Fruit fly (Drosophila melanogaster): ENCODE measurements around the gene UQCR-11.

The UQCR-11 gene

DNA sequence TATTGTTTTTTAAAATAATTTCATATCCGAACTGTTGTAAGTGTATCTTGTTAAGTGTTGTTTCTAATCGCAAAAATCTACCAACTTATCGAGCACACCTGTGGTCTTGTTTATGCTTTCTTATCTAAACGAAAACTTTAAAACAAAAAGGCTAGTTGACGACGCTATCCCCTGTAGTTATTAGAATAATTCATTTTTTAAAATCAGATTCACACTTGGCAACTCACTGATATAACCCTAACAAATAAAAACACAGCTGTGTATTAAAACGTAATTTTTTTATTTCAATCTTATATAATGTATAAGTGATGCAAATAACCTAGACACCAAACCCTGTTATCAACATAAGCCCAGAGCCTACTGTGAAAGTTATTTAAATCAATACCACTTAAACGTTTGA, 12.7 kb upstream of the UQCR-11 start:
- no peak for TF ChIP-seq sv (GFP tag; optimal IDR thresholded peaks at IDR 0.05)
- TF ChIP-seq N (GFP tag; optimal IDR thresholded peaks at IDR 0.05) = peak; percentile 22

DNA sequence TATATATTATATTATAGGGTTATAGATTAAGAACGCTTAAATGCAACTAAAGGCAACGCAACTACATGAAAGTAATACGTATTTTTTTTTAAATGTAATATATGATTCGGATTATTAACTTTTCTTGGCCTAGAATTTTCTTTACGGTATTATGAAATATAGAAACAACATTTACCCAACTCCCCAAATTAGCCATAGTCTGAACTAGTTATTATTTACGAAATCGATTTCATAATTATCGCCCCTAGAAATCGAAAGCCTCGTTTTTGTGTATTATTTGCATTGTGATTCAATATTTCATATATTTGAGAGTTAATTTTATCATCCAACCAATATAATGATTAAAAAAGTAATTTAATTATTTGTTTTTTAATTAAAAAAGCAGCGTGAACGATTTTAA, 11.8 kb upstream of the UQCR-11 start:
- TF ChIP-seq Hr78 (GFP tag; optimal IDR thresholded peaks at IDR 0.05) (peak; percentile 25), rgr (GFP tag; optimal IDR thresholded peaks at IDR 0.05) (no peak), N (GFP tag; optimal IDR thresholded peaks at IDR 0.05) (peak; percentile 76), psq (GFP tag; optimal IDR thresholded peaks at IDR 0.05) (no peak), tai (GFP tag; optimal IDR thresholded peaks at IDR 0.05) (no peak), Vsx2 (GFP tag; optimal IDR thresholded peaks at IDR 0.05; ENCODE audit: partially characterized antibody) (peak; percentile 2), CG9705 (GFP tag; optimal IDR thresholded peaks at IDR 0.05) (no peak), Rel (GFP tag; optimal IDR thresholded peaks at IDR 0.05) (no peak), Rel (tag; optimal IDR thresholded peaks at IDR 0.05) (no peak)

DNA sequence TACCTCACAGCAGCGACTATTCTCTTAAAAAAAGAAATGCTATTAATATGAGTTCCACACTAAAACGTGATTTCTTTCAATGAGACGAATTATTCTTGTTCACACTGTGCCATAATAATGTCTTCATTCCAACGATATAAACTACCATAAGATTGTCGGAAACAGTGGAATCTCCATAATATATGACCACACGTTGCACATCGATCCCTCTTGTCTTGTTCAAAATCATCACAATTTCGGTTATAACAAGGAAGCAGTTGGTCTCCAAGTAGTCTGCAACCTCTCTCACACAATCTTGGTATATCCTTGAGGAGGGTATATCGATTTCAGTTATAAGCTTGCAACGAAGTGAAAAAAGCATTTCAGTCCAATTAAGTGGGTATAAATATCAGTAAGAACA, 4.6 kb upstream of the UQCR-11 start, which contains the start of gene MED21:
MED21 (minus strand) TSS at position 48 of the 400 bp plus-strand sequence.
- TF ChIP-seq CG32264 (GFP tag; optimal IDR thresholded peaks at IDR 0.05) (no peak), CrebA (GFP tag; optimal IDR thresholded peaks at IDR 0.05; ENCODE audit: borderline replicate concordance) (no peak), psq (GFP tag; optimal IDR thresholded peaks at IDR 0.05) (no peak), Dif (GFP tag; optimal IDR thresholded peaks at IDR 0.05; ENCODE audit: partially characterized antibody) (no peak), Hnf4 (GFP tag; optimal IDR thresholded peaks at IDR 0.05) (no peak), rgr (GFP tag; optimal IDR thresholded peaks at IDR 0.05) (no peak), Vsx2 (GFP tag; optimal IDR thresholded peaks at IDR 0.05; ENCODE audit: partially characterized antibody) (peak; percentile 13), foxo (GFP tag; optimal IDR thresholded peaks at IDR 0.05) (no peak), Abd-B (GFP tag; optimal IDR thresholded peaks at IDR 0.05) (no peak), Myc (optimal IDR thresholded peaks at IDR 0.05) (peak; percentile 38), Hr78 (GFP tag; optimal IDR thresholded peaks at IDR 0.05) (peak; percentile 77), sv (GFP tag; optimal IDR thresholded peaks at IDR 0.05) (no peak), GATAd (GFP tag; optimal IDR thresholded peaks at IDR 0.05) (no peak), jim (GFP tag; optimal IDR thresholded peaks at IDR 0.05) (no peak), Dfd (GFP tag; optimal IDR thresholded peaks at IDR 0.05) (no peak), usp (GFP tag; optimal IDR thresholded peaks at IDR 0.05) (no peak), Rel (GFP tag; optimal IDR thresholded peaks at IDR 0.05) (no peak), Rel (tag; optimal IDR thresholded peaks at IDR 0.05) (no peak), dsf (GFP tag; optimal IDR thresholded peaks at IDR 0.05; ENCODE audit: borderline replicate concordance) (no peak), Jra (GFP tag; optimal IDR thresholded peaks at IDR 0.05) (no peak), dmrt93B (GFP tag; optimal IDR thresholded peaks at IDR 0.05) (peak; percentile 23), tai (GFP tag; optimal IDR thresholded peaks at IDR 0.05) (no peak), woc (GFP tag; optimal IDR thresholded peaks at IDR 0.05) (peak; percentile 79), fru (GFP tag; optimal IDR thresholded peaks at IDR 0.05) (no peak), h (GFP tag; optimal IDR thresholded peaks at IDR 0.05) (no peak), Hr83 (GFP tag; optimal IDR thresholded peaks at IDR 0.05; ENCODE audit: poor library complexity, severe bottlenecking) (no peak), dl (GFP tag; optimal IDR thresholded peaks at IDR 0.05; ENCODE audit: insufficient read depth in 1 of 2, partially characterized antibody in 2 of 2) (no peak), ey (GFP tag; optimal IDR thresholded peaks at IDR 0.05) (no peak), sage (GFP tag; optimal IDR thresholded peaks at IDR 0.05) (no peak), HLH106 (tag; optimal IDR thresholded peaks at IDR 0.05) (no peak), OdsH (GFP tag; optimal IDR thresholded peaks at IDR 0.05) (no peak), N (GFP tag; optimal IDR thresholded peaks at IDR 0.05) (peak; percentile 83), br (GFP tag; optimal IDR thresholded peaks at IDR 0.05) (no peak), lola (GFP tag; optimal IDR thresholded peaks at IDR 0.05) (peak; percentile 97), CG9705 (GFP tag; optimal IDR thresholded peaks at IDR 0.05) (no peak), brk (GFP tag; optimal IDR thresholded peaks at IDR 0.05) (no peak), Sp1 (GFP tag; optimal IDR thresholded peaks at IDR 0.05) (no peak), Mio (GFP tag; optimal IDR thresholded peaks at IDR 0.05) (no peak), pan (optimal IDR thresholded peaks at IDR 0.05) (no peak)
